Worm (Caenorhabditis elegans): Measurements from ENCODE around the gene hlh-27.

hlh-27 gene

ce11 chrII:5518055-5518454 lies 22.0 kb downstream of the hlh-27 start:
- TF ChIP-seq tbx-37 (GFP tag; conservative IDR thresholded peaks at IDR 0.05) (no peak), B0310.2 (tag; optimal IDR thresholded peaks at IDR 0.05) (no peak), ceh-13 (GFP tag; optimal IDR thresholded peaks at IDR 0.05) (no peak), tbx-11 (GFP tag; IDR thresholded peaks at IDR 0.05) (no peak), sea-1 (GFP tag; conservative IDR thresholded peaks at IDR 0.05) (no peak), scrt-1 (GFP tag; IDR thresholded peaks at IDR 0.05) (no peak), pes-1 (GFP tag; IDR thresholded peaks at IDR 0.05) (no peak), hmbx-1 (tag; optimal IDR thresholded peaks at IDR 0.05) (no peak), tra-4 (tag; optimal IDR thresholded peaks at IDR 0.05) (no peak)

DNA sequence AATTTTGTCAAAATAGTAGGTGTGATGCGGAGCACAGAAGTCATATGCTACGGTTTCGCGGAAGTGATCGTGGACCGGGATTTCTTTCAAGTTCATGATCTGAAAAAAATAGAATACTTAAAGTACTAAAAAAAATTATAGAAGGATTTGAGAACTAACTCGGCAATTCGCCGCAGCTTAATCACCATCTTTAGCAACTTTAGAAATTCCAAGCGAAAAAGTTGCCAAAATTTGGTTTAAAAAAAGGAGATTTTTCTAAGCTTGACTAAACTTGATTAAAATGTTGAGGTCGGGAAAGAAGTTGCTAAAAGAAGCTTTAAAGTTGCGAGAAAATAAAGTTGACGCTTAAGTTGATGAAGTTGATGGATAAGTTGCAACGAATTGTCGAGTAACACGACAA lies 22.4 kb downstream of the hlh-27 start, which contains the start of gene ZK177.9:
Gene ZK177.9, minus strand, starts transcription at position 101 of the 400 bp plus-strand sequence.
- TF ChIP-seq B0310.2 (tag; optimal IDR thresholded peaks at IDR 0.05), result no peak
- TF ChIP-seq hmbx-1 (tag; optimal IDR thresholded peaks at IDR 0.05), result no peak
- no peak for TF ChIP-seq ceh-13 (GFP tag; optimal IDR thresholded peaks at IDR 0.05)
- TF ChIP-seq flt-1 (GFP tag; IDR thresholded peaks at IDR 0.05), result no peak
- no peak for TF ChIP-seq pes-1 (GFP tag; IDR thresholded peaks at IDR 0.05)
- no peak for TF ChIP-seq hmg-4 (GFP tag; optimal IDR thresholded peaks at IDR 0.05)
- no peak for TF ChIP-seq F13C5.2 (tag; optimal IDR thresholded peaks at IDR 0.05)
- no peak for TF ChIP-seq ceh-36 (tag; optimal IDR thresholded peaks at IDR 0.05)
- no peak for TF ChIP-seq ets-7 (tag; optimal IDR thresholded peaks at IDR 0.05)
- no peak for TF ChIP-seq aly-1 (tag; optimal IDR thresholded peaks at IDR 0.05)
- TF ChIP-seq ama-1 (optimal IDR thresholded peaks at IDR 0.05), result no peak
- TF ChIP-seq tbx-11 (GFP tag; IDR thresholded peaks at IDR 0.05), result no peak

DNA sequence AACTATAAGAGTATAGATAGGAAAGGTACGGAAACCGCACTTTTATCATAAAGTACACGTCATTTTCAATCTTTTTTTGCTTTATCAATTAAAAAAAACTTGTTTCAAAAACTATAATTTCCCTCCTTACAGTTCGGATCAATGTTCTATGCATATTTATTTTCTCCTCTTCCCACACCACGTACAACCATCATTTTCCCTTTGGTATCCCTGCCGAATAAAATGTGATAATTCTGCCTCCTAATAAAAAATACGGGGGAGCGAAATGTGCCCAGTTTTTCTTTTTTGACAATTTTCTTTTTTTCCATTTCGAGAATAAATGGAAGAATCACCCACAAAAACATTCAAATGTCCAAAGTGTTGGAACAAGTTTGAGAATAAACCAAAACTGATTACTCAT lies 24.5 kb downstream of the hlh-27 start, which contains the start of gene ZK177.3:
Gene ZK177.3, plus strand, starts transcription at position 301 of the 400 bp plus-strand sequence.
- TF ChIP-seq ceh-36 (tag; optimal IDR thresholded peaks at IDR 0.05) (no peak), ets-7 (tag; optimal IDR thresholded peaks at IDR 0.05) (no peak), scrt-1 (GFP tag; IDR thresholded peaks at IDR 0.05) (no peak), B0310.2 (tag; optimal IDR thresholded peaks at IDR 0.05) (no peak), ama-1 (optimal IDR thresholded peaks at IDR 0.05) (no peak), tbx-37 (GFP tag; conservative IDR thresholded peaks at IDR 0.05) (no peak), sea-1 (GFP tag; conservative IDR thresholded peaks at IDR 0.05) (no peak), hnd-1 (tag; optimal IDR thresholded peaks at IDR 0.05) (no peak), aly-1 (tag; optimal IDR thresholded peaks at IDR 0.05) (no peak), pes-1 (GFP tag; IDR thresholded peaks at IDR 0.05) (no peak), F13C5.2 (tag; optimal IDR thresholded peaks at IDR 0.05) (no peak), tbx-11 (GFP tag; IDR thresholded peaks at IDR 0.05) (no peak), hmbx-1 (tag; optimal IDR thresholded peaks at IDR 0.05) (no peak), tra-4 (tag; optimal IDR thresholded peaks at IDR 0.05) (no peak), hmg-4 (GFP tag; optimal IDR thresholded peaks at IDR 0.05) (no peak), ceh-13 (GFP tag; optimal IDR thresholded peaks at IDR 0.05) (no peak)

DNA sequence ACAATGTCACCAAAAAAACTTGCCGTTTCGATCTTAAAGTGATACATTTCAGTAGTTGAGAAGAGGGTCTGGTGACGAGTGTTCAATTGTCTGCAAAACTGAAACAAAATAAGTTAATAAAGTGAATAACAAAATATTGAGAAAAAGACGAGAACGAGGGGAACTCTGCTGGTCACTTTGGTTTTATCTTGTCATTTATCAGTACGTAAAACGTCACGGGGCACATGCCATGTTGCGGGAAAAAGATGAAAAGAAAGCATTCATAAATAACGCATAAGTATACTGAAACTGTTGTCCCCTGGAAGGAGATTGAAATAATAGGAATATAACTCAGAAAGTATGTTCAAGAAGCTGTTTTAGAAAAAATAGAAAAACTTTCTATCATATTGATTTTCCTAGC lies 25.2 kb downstream of the hlh-27 start, which contains the start of gene sahd-1:
Gene sahd-1, minus strand, starts transcription at position 100 of the 400 bp plus-strand sequence.
- TF ChIP-seq B0310.2 (tag; optimal IDR thresholded peaks at IDR 0.05) (no peak), ama-1 (optimal IDR thresholded peaks at IDR 0.05) (no peak), hmbx-1 (tag; optimal IDR thresholded peaks at IDR 0.05) (no peak), ets-7 (tag; optimal IDR thresholded peaks at IDR 0.05) (no peak), ceh-36 (tag; optimal IDR thresholded peaks at IDR 0.05) (no peak)

- no peak for TF ChIP-seq hmbx-1 (tag; optimal IDR thresholded peaks at IDR 0.05)
- TF ChIP-seq ets-7 (tag; optimal IDR thresholded peaks at IDR 0.05), result no peak
- no peak for TF ChIP-seq pes-1 (GFP tag; IDR thresholded peaks at IDR 0.05)
- TF ChIP-seq F13C5.2 (tag; optimal IDR thresholded peaks at IDR 0.05), result no peak
- TF ChIP-seq sea-1 (GFP tag; conservative IDR thresholded peaks at IDR 0.05), result no peak
- TF ChIP-seq tbx-11 (GFP tag; IDR thresholded peaks at IDR 0.05), result no peak
- no peak for TF ChIP-seq hmg-4 (GFP tag; optimal IDR thresholded peaks at IDR 0.05)
- no peak for TF ChIP-seq ceh-36 (tag; optimal IDR thresholded peaks at IDR 0.05)
- no peak for TF ChIP-seq ceh-13 (GFP tag; optimal IDR thresholded peaks at IDR 0.05)
Observed at ce11 chrII:5512473-5513097, 27.4 kb downstream of the hlh-27 start.

DNA sequence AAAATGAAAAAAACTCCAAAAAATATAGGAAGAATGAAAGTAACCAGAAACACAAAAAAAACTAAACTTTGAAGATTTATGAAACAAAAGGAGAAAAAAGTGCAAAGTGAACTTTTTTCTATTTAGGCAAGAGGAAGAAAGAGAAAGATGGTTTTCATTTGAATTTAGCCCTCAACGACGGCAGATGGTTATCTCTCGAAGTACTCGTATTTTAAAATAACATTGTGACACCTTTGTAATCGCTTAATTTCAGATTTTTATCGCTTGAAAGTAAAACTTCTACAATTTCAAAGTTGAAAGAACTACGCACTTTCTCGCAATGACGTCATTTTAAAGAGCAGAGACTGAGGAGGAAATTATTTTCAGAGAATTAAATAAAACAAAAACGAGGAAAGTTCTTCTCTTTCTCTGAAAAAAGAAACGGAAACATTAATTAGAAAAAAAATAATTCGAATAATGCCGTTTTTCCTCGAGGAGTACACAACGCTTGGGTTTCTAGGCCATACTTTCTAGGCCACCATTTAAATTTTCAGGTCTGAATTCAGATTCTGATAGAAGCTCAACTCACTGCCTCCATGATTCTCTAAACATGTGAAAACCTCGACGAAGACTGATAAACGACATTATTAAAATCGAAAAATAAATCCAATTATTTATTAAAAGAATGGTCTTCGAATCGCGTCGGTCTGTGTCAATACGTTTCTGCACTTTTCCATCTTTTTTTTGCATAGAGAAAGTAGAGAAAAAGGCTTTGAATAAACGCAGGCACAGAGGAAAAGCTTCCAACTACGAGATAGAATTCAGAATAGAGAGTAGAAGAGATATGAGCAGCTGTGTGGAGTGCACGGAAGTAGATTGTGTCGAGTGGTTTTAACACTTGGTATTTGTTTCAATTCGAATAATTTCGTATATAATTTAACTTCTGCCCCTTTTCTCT lies 28.3 kb downstream of the hlh-27 start:
- TF ChIP-seq aly-1 (tag; optimal IDR thresholded peaks at IDR 0.05), result no peak
- TF ChIP-seq tbx-11 (GFP tag; IDR thresholded peaks at IDR 0.05), result no peak
- TF ChIP-seq sea-1 (GFP tag; conservative IDR thresholded peaks at IDR 0.05), result no peak
- TF ChIP-seq scrt-1 (GFP tag; IDR thresholded peaks at IDR 0.05), result no peak
- no peak for TF ChIP-seq pes-1 (GFP tag; IDR thresholded peaks at IDR 0.05)
- TF ChIP-seq F13C5.2 (tag; optimal IDR thresholded peaks at IDR 0.05), result no peak
- TF ChIP-seq hnd-1 (tag; optimal IDR thresholded peaks at IDR 0.05), result no peak
- TF ChIP-seq ceh-13 (GFP tag; optimal IDR thresholded peaks at IDR 0.05), result no peak
- no peak for TF ChIP-seq ets-7 (tag; optimal IDR thresholded peaks at IDR 0.05)
- TF ChIP-seq hmbx-1 (tag; optimal IDR thresholded peaks at IDR 0.05), result no peak
- TF ChIP-seq tra-4 (tag; optimal IDR thresholded peaks at IDR 0.05), result no peak
- TF ChIP-seq flt-1 (GFP tag; IDR thresholded peaks at IDR 0.05), result no peak
- no peak for TF ChIP-seq B0310.2 (tag; optimal IDR thresholded peaks at IDR 0.05)

DNA sequence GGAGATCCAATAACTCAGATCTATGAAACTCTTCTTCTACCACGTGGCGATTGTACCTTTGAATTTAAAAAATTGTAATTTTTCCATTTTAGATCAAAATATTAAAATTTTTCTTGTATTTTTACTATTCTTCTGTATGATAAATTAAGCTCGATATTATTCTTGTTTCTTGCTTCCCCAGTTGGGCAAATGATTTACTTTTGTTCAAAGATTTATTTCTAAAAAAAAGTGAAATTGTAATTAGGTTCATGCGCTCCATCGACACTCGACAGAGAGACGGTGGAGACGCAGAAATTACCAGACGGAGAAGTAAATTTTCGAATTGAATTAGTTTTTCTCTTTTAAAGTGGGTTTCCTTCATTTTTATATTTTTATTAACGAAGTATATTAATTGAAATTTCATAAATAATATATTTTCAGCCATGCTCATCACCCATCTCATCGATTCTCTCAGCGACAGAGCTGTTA lies 34.2 kb downstream of the hlh-27 start, which contains the start of gene npp-24:
Gene npp-24, plus strand, starts transcription at position 51 of the 468 bp plus-strand sequence.
- no peak for TF ChIP-seq sea-1 (GFP tag; conservative IDR thresholded peaks at IDR 0.05)
- no peak for TF ChIP-seq F13C5.2 (tag; optimal IDR thresholded peaks at IDR 0.05)
- no peak for TF ChIP-seq tbx-37 (GFP tag; conservative IDR thresholded peaks at IDR 0.05)
- TF ChIP-seq flt-1 (GFP tag; IDR thresholded peaks at IDR 0.05), result no peak
- no peak for TF ChIP-seq hnd-1 (tag; optimal IDR thresholded peaks at IDR 0.05)
- TF ChIP-seq scrt-1 (GFP tag; IDR thresholded peaks at IDR 0.05), result no peak
- TF ChIP-seq hmg-4 (GFP tag; optimal IDR thresholded peaks at IDR 0.05), result no peak
- TF ChIP-seq pes-1 (GFP tag; IDR thresholded peaks at IDR 0.05), result no peak
- TF ChIP-seq hmbx-1 (tag; optimal IDR thresholded peaks at IDR 0.05), result no peak
- no peak for TF ChIP-seq ets-7 (tag; optimal IDR thresholded peaks at IDR 0.05)
- TF ChIP-seq tbx-11 (GFP tag; IDR thresholded peaks at IDR 0.05), result no peak
- TF ChIP-seq ama-1 (optimal IDR thresholded peaks at IDR 0.05), result no peak
- TF ChIP-seq B0310.2 (tag; optimal IDR thresholded peaks at IDR 0.05), result no peak
